Worm (Caenorhabditis elegans) whole organism, midembryonic: ENCODE measurements around the gene oxy-4.

Experiments
- T22C8.4 ChIP-seq: fragments of 200-800 bp; sonication (Bioruptor generic); IDR thresholded peaks from 2 replicates; pipeline ENCODE4 v1.3.6; 2022; ENCODE audit warnings: missing genetic modification characterization, missing compliant biosample characterization
- cog-1 ChIP-seq: sonication (generic microtip); optimal IDR thresholded peaks from 2 replicates; lab custom pipeline; 2016; ENCODE audit warnings: missing genetic modification characterization, missing compliant biosample characterization
- flt-1 ChIP-seq: fragments of 200-800 bp; sonication (Bioruptor generic); IDR thresholded peaks from 2 replicates; pipeline ENCODE4 v1.3.6; 2022; ENCODE audit warnings: missing genetic modification characterization, missing compliant biosample characterization
- klf-2 ChIP-seq: fragments of 200-800 bp; sonication (Bioruptor generic); conservative IDR thresholded peaks from 2 replicates; pipeline ENCODE4 v1.3.6; 2022; ENCODE audit warnings: missing genetic modification reagents, missing genetic modification characterization, missing compliant biosample characterization
- med-1 ChIP-seq: sonication (generic microtip); optimal IDR thresholded peaks from 2 replicates; lab custom pipeline; 2017; ENCODE audit warnings: missing genetic modification characterization, mild to moderate bottlenecking, missing compliant biosample characterization, antibody characterized with exemption, missing genetic modification reagents; ENCODE audit not compliant: insufficient read depth
- ref-1 ChIP-seq: fragments of 200-800 bp; sonication (Bioruptor generic); conservative IDR thresholded peaks from 2 replicates; pipeline ENCODE4 v1.3.6; 2022; ENCODE audit warnings: missing genetic modification reagents, missing genetic modification characterization, missing compliant biosample characterization
- tab-1 ChIP-seq: fragments of 200-800 bp; sonication (Bioruptor generic); IDR thresholded peaks from 2 replicates; pipeline ENCODE4 v1.3.6; 2022; ENCODE audit warnings: missing genetic modification characterization, missing compliant biosample characterization
- ztf-23 ChIP-seq: fragments of 200-800 bp; sonication (Bioruptor generic); IDR thresholded peaks from 2 replicates; pipeline ENCODE4 v1.3.6; 2022; ENCODE audit warnings: missing genetic modification reagents, missing genetic modification characterization, missing compliant biosample characterization
- ztf-29 ChIP-seq: fragments of 200-800 bp; sonication (Bioruptor generic); IDR thresholded peaks from 2 replicates; pipeline ENCODE4 v1.3.6; 2022; ENCODE audit warnings: missing genetic modification reagents, missing genetic modification characterization, missing compliant biosample characterization

oxy-4 gene

DNA sequence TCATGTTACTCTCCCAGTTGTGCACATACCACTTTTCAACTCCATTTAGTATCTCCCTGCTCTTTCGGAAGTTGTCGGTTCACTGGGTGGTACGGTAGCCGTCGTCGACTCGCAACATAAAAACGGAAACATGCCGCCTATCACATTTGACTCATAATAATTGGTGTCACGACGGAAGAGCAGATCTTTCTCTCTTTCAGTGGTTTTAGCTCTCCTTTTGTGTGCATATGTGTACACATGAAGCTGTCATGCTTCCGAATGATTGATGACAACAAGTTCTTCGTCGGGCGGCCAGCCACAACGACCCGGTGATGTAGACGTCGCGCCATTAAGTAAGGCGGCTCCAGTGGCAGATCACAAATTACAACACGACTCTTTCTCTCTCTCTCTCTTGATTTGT, 32.8 kb downstream of the oxy-4 start:
- no peak for TF ChIP-seq tab-1 (GFP tag; lab: Robert Waterston, UW)
- no peak for TF ChIP-seq med-1 (GFP tag; lab: Kevin White, UChicago)
- TF ChIP-seq cog-1 = no peak
- TF ChIP-seq ref-1 (GFP tag; lab: Robert Waterston, UW) = no peak
- no peak for TF ChIP-seq ztf-29 (GFP tag; lab: Robert Waterston, UW)
- TF ChIP-seq T22C8.4 (GFP tag; lab: Robert Waterston, UW) = no peak
- TF ChIP-seq ztf-23 (GFP tag; lab: Robert Waterston, UW) = no peak
- TF ChIP-seq flt-1 (GFP tag; lab: Robert Waterston, UW) = no peak
- no peak for TF ChIP-seq klf-2

DNA sequence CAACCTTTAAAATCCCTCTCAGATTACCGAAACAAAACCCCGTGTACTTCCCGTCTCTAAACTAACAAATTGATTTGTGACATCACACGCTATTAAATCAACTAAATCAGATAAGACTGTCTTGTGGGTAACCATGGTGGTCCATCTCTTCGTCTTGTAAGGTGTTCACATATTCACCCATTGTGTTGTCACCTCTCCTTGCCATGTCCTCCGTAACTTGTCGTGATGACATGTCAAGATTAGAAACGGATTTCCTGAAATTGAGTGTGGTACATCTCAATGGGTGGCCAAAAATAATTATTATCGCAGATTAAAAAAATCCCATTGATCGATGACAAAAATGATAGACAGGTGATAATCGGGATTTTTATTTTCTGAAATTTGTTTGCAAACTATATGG, 34.2 kb downstream of the oxy-4 start:
- TF ChIP-seq ref-1 (GFP tag; lab: Robert Waterston, UW) (no peak), ztf-29 (GFP tag; lab: Robert Waterston, UW) (no peak), cog-1 (no peak), med-1 (GFP tag; lab: Kevin White, UChicago) (no peak), ztf-23 (GFP tag; lab: Robert Waterston, UW) (no peak), flt-1 (GFP tag; lab: Robert Waterston, UW) (no peak), T22C8.4 (GFP tag; lab: Robert Waterston, UW) (no peak), tab-1 (GFP tag; lab: Robert Waterston, UW) (no peak), klf-2 (no peak)

DNA sequence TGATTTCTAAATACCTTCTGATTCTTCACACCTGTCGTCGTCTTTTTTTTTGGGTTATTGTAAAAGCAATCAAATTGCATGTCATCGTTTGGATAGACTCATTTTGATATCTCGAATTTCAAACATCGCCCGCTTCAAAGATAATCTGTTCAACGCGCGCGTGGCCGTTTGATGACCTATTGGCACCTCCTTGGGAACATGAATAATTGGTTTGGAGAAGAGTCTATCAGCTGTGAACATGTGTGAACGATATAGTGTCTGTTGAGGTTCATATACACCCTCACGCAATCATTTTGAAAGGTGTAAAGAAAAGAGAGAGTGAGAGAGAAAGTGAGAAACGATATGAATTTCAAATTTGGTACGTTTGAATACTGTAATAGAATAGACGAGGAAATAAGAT, 38.0 kb downstream of the oxy-4 start:
- TF ChIP-seq T22C8.4 (GFP tag; lab: Robert Waterston, UW) (no peak), med-1 (GFP tag; lab: Kevin White, UChicago) (no peak), ref-1 (GFP tag; lab: Robert Waterston, UW) (no peak)

DNA sequence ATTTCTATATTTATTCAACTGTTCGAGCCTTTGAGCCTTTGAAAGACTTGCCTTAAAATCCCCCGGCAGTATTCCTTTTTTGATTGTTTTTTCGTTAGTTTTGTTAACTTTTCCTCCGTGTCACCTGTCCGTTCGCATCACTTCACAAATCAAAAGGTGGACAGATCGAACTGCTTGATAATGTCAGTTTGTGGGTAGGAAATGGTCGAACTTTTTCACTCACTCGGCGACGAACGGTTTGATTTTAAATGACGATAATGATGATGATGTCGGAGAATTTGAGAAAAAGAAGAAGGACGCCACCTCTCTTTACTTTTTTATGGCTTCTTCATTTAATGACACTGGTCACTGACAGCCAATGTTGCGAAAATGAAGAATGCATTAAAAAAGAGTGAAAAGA, 39.5 kb downstream of the oxy-4 start:
- TF ChIP-seq ztf-23 (GFP tag; lab: Robert Waterston, UW) = no peak
- no peak for TF ChIP-seq ztf-29 (GFP tag; lab: Robert Waterston, UW)

DNA sequence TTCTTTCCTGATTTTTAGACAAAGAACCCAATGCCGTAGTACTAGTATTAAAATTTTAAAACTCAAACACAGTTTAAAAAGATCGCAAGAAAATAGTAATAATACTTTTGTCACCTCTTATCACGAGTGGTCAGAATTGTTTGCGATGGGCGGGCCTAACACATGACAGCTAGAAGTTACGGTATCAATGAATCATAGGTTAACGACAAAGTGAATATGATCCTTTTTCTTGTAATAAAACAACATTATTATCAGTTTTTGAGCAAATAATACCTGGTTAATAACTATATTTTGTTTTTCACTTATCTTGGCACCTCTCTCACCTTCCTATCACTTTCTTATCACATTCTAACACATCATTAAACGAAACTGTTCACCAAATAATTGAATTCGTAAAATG, 45.6 kb downstream of the oxy-4 start:
- TF ChIP-seq flt-1 (GFP tag; lab: Robert Waterston, UW) = no peak
- no peak for TF ChIP-seq ztf-23 (GFP tag; lab: Robert Waterston, UW)
- TF ChIP-seq ztf-29 (GFP tag; lab: Robert Waterston, UW) = no peak

DNA sequence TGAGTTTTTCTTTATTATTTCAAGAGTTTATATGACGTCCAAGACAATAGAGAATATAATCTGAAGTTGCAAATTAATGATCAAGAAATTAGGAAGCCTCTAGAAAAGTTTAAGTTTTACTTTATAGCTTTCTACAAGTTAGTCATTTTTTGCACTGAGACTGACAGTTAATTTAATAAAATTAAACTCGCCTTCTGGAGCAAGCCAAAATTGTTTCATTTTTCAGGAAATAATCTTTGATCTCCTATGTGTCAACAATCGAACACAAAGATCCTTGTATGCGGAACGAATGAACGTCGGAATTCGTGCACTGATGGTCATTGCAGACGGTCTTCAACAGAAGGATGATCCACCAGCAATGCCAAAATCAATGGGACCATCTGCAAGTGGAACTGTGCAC, 46.2 kb downstream of the oxy-4 start:
- TF ChIP-seq ztf-29 (GFP tag; lab: Robert Waterston, UW) (no peak), flt-1 (GFP tag; lab: Robert Waterston, UW) (no peak), med-1 (GFP tag; lab: Kevin White, UChicago) (no peak), cog-1 (no peak), klf-2 (no peak), ref-1 (GFP tag; lab: Robert Waterston, UW) (no peak), tab-1 (GFP tag; lab: Robert Waterston, UW) (no peak), T22C8.4 (GFP tag; lab: Robert Waterston, UW) (no peak), ztf-23 (GFP tag; lab: Robert Waterston, UW) (no peak)

DNA sequence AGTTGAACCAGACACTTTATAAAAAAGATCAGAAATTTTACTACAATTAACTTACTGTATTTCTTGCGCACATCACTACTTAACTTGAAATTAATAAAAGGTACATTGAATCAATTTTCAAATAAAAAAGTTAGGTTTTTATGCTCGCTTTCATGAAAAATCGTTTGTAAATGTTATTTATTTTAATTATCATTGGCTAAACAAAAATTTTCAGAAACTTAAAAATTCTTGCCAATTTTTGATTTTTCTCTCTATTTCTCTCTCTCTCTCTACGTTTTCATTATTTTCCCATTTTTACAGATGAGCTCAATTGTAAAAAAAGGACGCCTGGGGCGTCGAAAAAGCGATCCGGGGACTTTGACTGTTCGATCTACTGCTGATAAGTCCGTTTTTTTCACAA, 49.2 kb downstream of the oxy-4 start, which contains the start of gene sax-2:
Gene sax-2, plus strand, starts transcription at position 301 of the 400 bp plus-strand sequence.
- TF ChIP-seq ztf-23 (GFP tag; lab: Robert Waterston, UW) (no peak), tab-1 (GFP tag; lab: Robert Waterston, UW) (no peak), T22C8.4 (GFP tag; lab: Robert Waterston, UW) (no peak), klf-2 (no peak), ref-1 (GFP tag; lab: Robert Waterston, UW) (no peak)

DNA sequence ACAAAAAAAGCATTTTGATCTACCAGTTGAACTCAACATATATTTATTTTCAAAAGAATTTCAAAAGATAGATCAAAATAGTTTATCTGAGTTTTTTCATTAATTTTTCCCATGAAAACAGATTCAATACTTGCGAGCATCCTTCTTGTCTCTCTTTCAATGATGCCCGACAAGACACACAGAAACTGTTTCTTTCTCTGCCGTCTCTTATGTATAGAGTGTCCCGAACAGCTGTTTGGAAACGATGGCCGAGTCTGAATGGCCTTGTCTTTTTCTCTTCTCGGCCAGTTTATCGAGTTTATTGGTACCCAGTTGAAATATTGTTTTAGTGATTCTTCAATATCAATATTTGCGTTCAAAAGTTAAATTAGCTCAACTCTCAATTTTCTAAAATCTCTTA, 49.8 kb downstream of the oxy-4 start:
- TF ChIP-seq klf-2 = no peak
- TF ChIP-seq ztf-23 (GFP tag; lab: Robert Waterston, UW) = peak; percentile 57; the same call in 1 of the 2 replicates

DNA sequence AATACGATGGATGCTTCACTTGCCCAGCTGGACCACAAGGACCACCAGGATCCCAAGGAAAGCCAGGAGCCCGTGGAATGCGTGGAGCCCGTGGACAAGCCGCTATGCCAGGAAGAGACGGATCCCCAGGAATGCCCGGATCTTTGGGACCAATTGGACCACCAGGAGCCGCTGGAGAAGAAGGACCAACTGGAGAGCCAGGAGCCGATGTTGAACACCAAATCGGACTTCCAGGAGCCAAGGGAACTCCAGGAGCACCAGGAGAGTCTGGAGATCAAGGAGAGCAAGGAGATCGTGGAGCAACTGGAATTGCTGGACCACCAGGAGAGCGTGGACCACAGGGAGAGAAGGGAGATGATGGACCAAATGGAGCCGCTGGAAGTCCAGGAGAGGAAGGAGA, 50.6 kb downstream of the oxy-4 start:
- TF ChIP-seq flt-1 (GFP tag; lab: Robert Waterston, UW) = no peak
- 0 out of 2 replicates have a peak, but pooled peaks have one; percentile 14 for TF ChIP-seq klf-2

DNA sequence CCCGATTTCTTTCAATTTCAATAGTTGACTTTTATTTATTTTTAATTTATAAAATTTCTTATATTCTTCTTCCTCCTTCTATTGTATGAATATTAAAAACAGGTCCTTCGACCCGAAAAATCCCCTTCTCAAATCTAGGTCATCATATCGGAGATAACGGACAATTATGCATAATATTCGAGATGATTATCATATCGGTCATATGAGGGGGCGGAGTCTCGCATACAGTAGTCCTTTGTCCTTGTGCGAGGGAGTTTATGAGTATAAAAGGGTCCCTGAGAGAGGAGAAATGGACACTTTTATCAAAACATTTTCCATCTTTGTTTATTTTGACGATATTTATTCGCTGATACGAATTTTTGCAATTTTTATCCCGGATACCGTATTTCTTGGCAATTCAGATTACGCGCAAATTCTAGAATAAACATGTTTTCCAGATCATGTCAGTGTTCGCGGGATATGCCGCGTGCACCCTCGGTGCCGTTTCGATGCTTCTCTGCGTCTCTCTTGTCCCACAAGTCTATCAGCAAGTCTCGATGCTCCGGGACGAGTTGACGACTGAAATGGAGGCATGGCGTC, 51.6 kb downstream of the oxy-4 start, which contains the start of gene dpy-17:
Gene dpy-17, plus strand, starts transcription at position 438 of the 579 bp plus-strand sequence.
- TF ChIP-seq med-1 (GFP tag; lab: Kevin White, UChicago) = no peak
- TF ChIP-seq klf-2 = no peak
- no peak for TF ChIP-seq T22C8.4 (GFP tag; lab: Robert Waterston, UW)
- TF ChIP-seq ztf-23 (GFP tag; lab: Robert Waterston, UW) = no peak
- TF ChIP-seq flt-1 (GFP tag; lab: Robert Waterston, UW) = no peak
- no peak for TF ChIP-seq cog-1
- TF ChIP-seq ref-1 (GFP tag; lab: Robert Waterston, UW) = no peak
- TF ChIP-seq ztf-29 (GFP tag; lab: Robert Waterston, UW) = no peak
- TF ChIP-seq tab-1 (GFP tag; lab: Robert Waterston, UW) = no peak

DNA sequence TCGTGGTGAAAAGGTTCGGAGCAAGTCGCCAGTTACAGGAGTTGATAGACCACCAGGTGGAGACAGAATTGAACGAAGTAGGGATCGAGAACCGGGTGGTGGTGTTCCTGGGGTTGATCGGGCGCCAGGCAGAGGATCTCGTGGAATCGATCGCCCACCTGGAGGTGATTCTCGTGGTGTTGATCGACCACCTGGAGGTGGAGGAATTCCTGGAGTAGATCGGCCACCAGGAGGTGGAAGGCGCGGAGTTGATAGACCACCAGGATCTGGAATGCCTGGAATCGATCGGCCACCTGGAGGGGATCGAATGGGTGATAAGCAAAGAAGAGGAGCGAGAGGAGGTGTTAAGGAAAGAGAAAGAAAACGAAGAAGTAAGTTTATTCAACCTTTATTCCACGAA, 53.1 kb downstream of the oxy-4 start:
- TF ChIP-seq tab-1 (GFP tag; lab: Robert Waterston, UW) (no peak), ztf-23 (GFP tag; lab: Robert Waterston, UW) (no peak), ref-1 (GFP tag; lab: Robert Waterston, UW) (no peak), ztf-29 (GFP tag; lab: Robert Waterston, UW) (no peak), klf-2 (no peak), flt-1 (GFP tag; lab: Robert Waterston, UW) (no peak), cog-1 (no peak), med-1 (GFP tag; lab: Kevin White, UChicago) (no peak), T22C8.4 (GFP tag; lab: Robert Waterston, UW) (no peak)
